Worm (Caenorhabditis elegans): ENCODE results near the gene gst-44.

DNA sequence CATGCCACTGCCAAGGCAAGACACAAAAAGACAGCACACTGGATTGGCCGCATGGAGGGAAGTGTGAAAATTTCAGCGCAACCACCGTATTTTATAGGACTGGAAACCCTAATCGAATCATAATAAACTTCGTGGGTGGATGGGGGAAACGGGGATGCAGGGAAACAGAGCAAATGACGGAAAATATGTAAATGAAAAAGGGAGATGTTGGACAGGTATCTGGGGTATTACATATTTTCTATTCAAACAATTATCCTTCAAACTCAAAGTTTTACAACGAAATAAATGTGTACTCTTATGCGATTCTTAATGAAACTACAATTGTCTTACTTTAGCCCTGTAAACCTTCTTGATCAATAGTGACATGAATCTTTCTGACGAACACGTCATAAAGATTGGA is 29.1 kb downstream of the gst-44 start, which contains the start of gene F26D2.16:
- TF ChIP-seq ceh-82 (tag; optimal IDR thresholded peaks at IDR 0.05) (no peak), nhr-76 (tag; optimal IDR thresholded peaks at IDR 0.05) (no peak)
